Fruit fly (Drosophila melanogaster) whole organism, embryonic: Measurements from ENCODE around the gene Sema5c.
A peak's percentile ranks its signal among the peaks of the same experiment; 100 is the strongest.

Experiments used
- Aef1 ChIP-seq: fragments of 200-800 bp; sonication (Bioruptor generic); IDR thresholded peaks from 3 replicates; pipeline ENCODE4 v1.3.6; 2022; ENCODE audit warnings: missing biosample characterization, missing genetic modification characterization
- Asciz ChIP-seq: fragments of 200-800 bp; sonication (Bioruptor generic); optimal IDR thresholded peaks from 2 replicates; lab custom pipeline; 2017; ENCODE audit warnings: missing biosample characterization, mild to moderate bottlenecking, missing genetic modification characterization, missing genetic modification reagents
- B-H1 ChIP-seq: fragments of 200-800 bp; sonication (Bioruptor generic); IDR thresholded peaks from 3 replicates; pipeline ENCODE4 v1.3.6; 2022; ENCODE audit warnings: missing biosample characterization, missing genetic modification characterization
- Blimp-1 ChIP-seq: fragments of 200-800 bp; sonication (Bioruptor generic); optimal IDR thresholded peaks from 3 replicates; lab custom pipeline; 2018; ENCODE audit warnings: missing biosample characterization, missing genetic modification characterization, mild to moderate bottlenecking, moderate library complexity, missing genetic modification reagents
- Bteb2 ChIP-seq: fragments of 200-800 bp; sonication (Bioruptor generic); optimal IDR thresholded peaks from 2 replicates; lab custom pipeline; 2016; ENCODE audit warnings: missing biosample characterization, missing genetic modification characterization
- CG10462 ChIP-seq: fragments of 200-800 bp; sonication (Bioruptor generic); optimal IDR thresholded peaks from 2 replicates; lab custom pipeline; 2016; ENCODE audit warnings: missing biosample characterization, missing genetic modification characterization
- CG10543 ChIP-seq: fragments of 200-800 bp; sonication (Bioruptor generic); optimal IDR thresholded peaks from 3 replicates; lab custom pipeline; 2017; ENCODE audit warnings: missing biosample characterization, mild to moderate bottlenecking, missing genetic modification characterization, moderate library complexity
- CG10654 ChIP-seq: fragments of 200-800 bp; sonication (Bioruptor generic); optimal IDR thresholded peaks from 2 replicates; lab custom pipeline; 2016; ENCODE audit warnings: missing biosample characterization, missing genetic modification characterization
- CG11398 ChIP-seq: fragments of 200-800 bp; sonication (Bioruptor generic); optimal IDR thresholded peaks from 2 replicates; lab custom pipeline; 2016; ENCODE audit warnings: missing biosample characterization, missing genetic modification characterization
- CG12155 ChIP-seq: fragments of 200-800 bp; sonication (Bioruptor generic); optimal IDR thresholded peaks from 3 replicates; lab custom pipeline; 2016; ENCODE audit warnings: missing biosample characterization, missing genetic modification characterization
- CG12391 ChIP-seq: fragments of 200-800 bp; sonication (Bioruptor generic); optimal IDR thresholded peaks from 3 replicates; lab custom pipeline; 2018; ENCODE audit warnings: missing biosample characterization, mild to moderate bottlenecking, missing genetic modification characterization, moderate library complexity
- CG15479 ChIP-seq: fragments of 200-800 bp; sonication (Bioruptor generic); optimal IDR thresholded peaks from 3 replicates; lab custom pipeline; 2019; ENCODE audit warnings: missing biosample characterization, mild to moderate bottlenecking, missing genetic modification characterization, moderate library complexity
- CG1832 ChIP-seq: fragments of 200-800 bp; sonication (Bioruptor generic); optimal IDR thresholded peaks from 2 replicates; lab custom pipeline; 2017; ENCODE audit warnings: missing biosample characterization, mild to moderate bottlenecking, missing genetic modification characterization, inconsistent platforms
- CG32767 ChIP-seq: fragments of 200-800 bp; sonication (Bioruptor generic); IDR thresholded peaks from 2 replicates; pipeline ENCODE4 v1.3.6; 2022; ENCODE audit warnings: missing biosample characterization, missing genetic modification characterization
- CG34376 ChIP-seq: fragments of 200-800 bp; sonication (Bioruptor generic); optimal IDR thresholded peaks from 2 replicates; lab custom pipeline; 2018; ENCODE audit warnings: missing biosample characterization, mild to moderate bottlenecking, missing genetic modification characterization
- CG4282 ChIP-seq: fragments of 200-800 bp; sonication (Bioruptor generic); optimal IDR thresholded peaks from 2 replicates; lab custom pipeline; 2016; ENCODE audit warnings: missing biosample characterization, missing genetic modification characterization
- CG6175 ChIP-seq: fragments of 200-800 bp; sonication (Bioruptor generic); IDR thresholded peaks from 3 replicates; pipeline ENCODE4 v1.3.6; 2022; ENCODE audit warnings: missing biosample characterization, missing genetic modification characterization
- CG6683 ChIP-seq: fragments of 200-800 bp; sonication (Bioruptor generic); optimal IDR thresholded peaks from 2 replicates; lab custom pipeline; 2017; ENCODE audit warnings: missing biosample characterization, mild to moderate bottlenecking, missing genetic modification characterization, missing genetic modification reagents
- CG6791 ChIP-seq: fragments of 200-800 bp; sonication (Bioruptor generic); IDR thresholded peaks from 3 replicates; pipeline ENCODE4 v1.3.6; 2022; ENCODE audit warnings: missing biosample characterization, missing genetic modification characterization; ENCODE audit not compliant: partially characterized antibody
- CG9876 ChIP-seq: fragments of 200-800 bp; sonication (Bioruptor generic); optimal IDR thresholded peaks from 2 replicates; lab custom pipeline; 2016; ENCODE audit warnings: missing biosample characterization, missing genetic modification characterization
- Chrac-16 ChIP-seq: fragments of 200-800 bp; sonication (Bioruptor generic); optimal IDR thresholded peaks from 3 replicates; lab custom pipeline; 2016; ENCODE audit warnings: missing biosample characterization, missing genetic modification characterization
- Dbx ChIP-seq: fragments of 200-800 bp; sonication (Bioruptor generic); IDR thresholded peaks from 3 replicates; pipeline ENCODE4 v1.3.6; 2022; ENCODE audit warnings: missing biosample characterization, missing genetic modification characterization
- Dref ChIP-seq: fragments of 200-800 bp; sonication (Bioruptor generic); IDR thresholded peaks from 2 replicates; pipeline ENCODE4 v1.3.6; 2022; ENCODE audit warnings: missing biosample characterization, missing genetic modification characterization
- Ets65A ChIP-seq: fragments of 200-800 bp; sonication (Bioruptor generic); peaks from one replicate; lab custom pipeline; 2016; ENCODE audit warnings: missing biosample characterization, missing genetic modification characterization
- HHEX ChIP-seq: fragments of 200-800 bp; sonication (Bioruptor generic); optimal IDR thresholded peaks from 3 replicates; lab custom pipeline; 2017; ENCODE audit warnings: missing biosample characterization, mild to moderate bottlenecking, missing genetic modification characterization, missing genetic modification reagents
- Hr3 ChIP-seq: fragments of 200-800 bp; sonication (Bioruptor generic); optimal IDR thresholded peaks from 3 replicates; lab custom pipeline; 2016; ENCODE audit warnings: missing biosample characterization, missing genetic modification characterization
- NfI ChIP-seq: fragments of 200-800 bp; sonication (Bioruptor generic); optimal IDR thresholded peaks from 3 replicates; lab custom pipeline; 2018; ENCODE audit warnings: missing biosample characterization, mild to moderate bottlenecking, missing genetic modification characterization, moderate library complexity
- Stat92E ChIP-seq, 3 experiments: fragments of >200 bp in 2 of 3; fragments of 200-800 bp in 1 of 3; sonication (Bioruptor generic) in 1 of 3; optimal IDR thresholded peaks; 2 replicates each; lab custom pipeline; 2017 to 2019; ENCODE audit warnings: missing biosample characterization in 3 of 3, missing genetic modification characterization in 3 of 3, mild to moderate bottlenecking in 1 of 3, moderate library complexity in 1 of 3
- ap ChIP-seq: fragments of 200-800 bp; sonication (Bioruptor generic); IDR thresholded peaks from 2 replicates; pipeline ENCODE4 v1.3.6; 2022; ENCODE audit warnings: missing biosample characterization, missing genetic modification characterization
- ara ChIP-seq: fragments of 200-800 bp; sonication (Bioruptor generic); IDR thresholded peaks from 2 replicates; pipeline ENCODE4 v1.3.6; 2022; ENCODE audit warnings: missing biosample characterization, missing genetic modification characterization
- bcd ChIP-seq: fragments of 200-800 bp; sonication (Bioruptor generic); optimal IDR thresholded peaks from 2 replicates; lab custom pipeline; 2017; ENCODE audit warnings: missing biosample characterization, mild to moderate bottlenecking, missing genetic modification characterization
- bowl ChIP-seq: fragments of 200-800 bp; sonication (Bioruptor generic); IDR thresholded peaks from 2 replicates; pipeline ENCODE4 v1.3.6; 2022; ENCODE audit warnings: missing biosample characterization, missing genetic modification characterization
- br ChIP-seq: fragments of >200 bp; optimal IDR thresholded peaks from 2 replicates; lab custom pipeline; 2017
- crp ChIP-seq, 2 experiments: fragments of 200-800 bp; sonication (Bioruptor generic); optimal IDR thresholded peaks; 2 replicates in 1 of 2; 3 replicates in 1 of 2; lab custom pipeline; 2017; ENCODE audit warnings: missing biosample characterization in 2 of 2, missing genetic modification characterization in 2 of 2, mild to moderate bottlenecking in 1 of 2, moderate library complexity in 1 of 2
- gem ChIP-seq: fragments of 200-800 bp; sonication (Bioruptor generic); optimal IDR thresholded peaks from 2 replicates; lab custom pipeline; 2019; ENCODE audit warnings: missing biosample characterization, mild to moderate bottlenecking, missing genetic modification characterization, moderate library complexity
- grau ChIP-seq: fragments of 200-800 bp; optimal IDR thresholded peaks from 3 replicates; lab custom pipeline; 2019; ENCODE audit warnings: missing biosample characterization, mild to moderate bottlenecking, missing genetic modification characterization, moderate library complexity
- h ChIP-seq: fragments of >200 bp; optimal IDR thresholded peaks from 2 replicates; lab custom pipeline; 2017
- her ChIP-seq: fragments of 200-800 bp; sonication (Bioruptor generic); optimal IDR thresholded peaks from 2 replicates; lab custom pipeline; 2016; ENCODE audit warnings: missing biosample characterization, missing genetic modification characterization
- otp ChIP-seq: fragments of 200-800 bp; sonication (Bioruptor generic); IDR thresholded peaks from 3 replicates; pipeline ENCODE4, ENCODE4 v1.3.6; 2022; ENCODE audit warnings: missing biosample characterization, missing genetic modification characterization
- pan ChIP-seq, 4 experiments: fragments of >200 bp in 3 of 4; fragments of 200-800 bp in 1 of 4; sonication (Bioruptor generic) in 1 of 4; optimal IDR thresholded peaks in 3 of 4; IDR thresholded peaks in 1 of 4; 2 replicates each; pipeline versions ENCODE4 v1.3.6 to Lab custom; 2017 to 2022; ENCODE audit warnings: missing biosample characterization in 2 of 4, missing genetic modification characterization in 2 of 4, mixed read lengths in 1 of 4
- sens ChIP-seq: fragments of 200-800 bp; sonication (Bioruptor generic); peaks from one replicate; lab custom pipeline; 2016; ENCODE audit warnings: missing biosample characterization, missing genetic modification characterization
- seq ChIP-seq: fragments of 200-800 bp; sonication (Bioruptor generic); IDR thresholded peaks from 2 replicates; pipeline ENCODE4 v1.3.6; 2022; ENCODE audit warnings: missing biosample characterization, missing genetic modification characterization
- slou ChIP-seq: fragments of 200-800 bp; sonication (Bioruptor generic); optimal IDR thresholded peaks from 3 replicates; lab custom pipeline; 2016; ENCODE audit warnings: missing biosample characterization, missing genetic modification characterization
- sqz ChIP-seq: fragments of 200-800 bp; sonication (Bioruptor generic); optimal IDR thresholded peaks from 3 replicates; lab custom pipeline; 2018; ENCODE audit warnings: missing biosample characterization, mild to moderate bottlenecking, missing genetic modification characterization
- usp ChIP-seq: fragments of >200 bp; optimal IDR thresholded peaks from 2 replicates; lab custom pipeline; 2017; ENCODE audit warnings: missing biosample characterization, missing genetic modification characterization
- vnd ChIP-seq: fragments of 200-800 bp; sonication (Bioruptor generic); IDR thresholded peaks from 3 replicates; pipeline ENCODE4 v1.3.6; 2022; ENCODE audit warnings: missing biosample characterization, missing genetic modification characterization; ENCODE audit not compliant: partially characterized antibody
- wdn ChIP-seq: fragments of 200-800 bp; sonication (Bioruptor generic); IDR thresholded peaks from 2 replicates; pipeline ENCODE4 v1.3.6; 2022; ENCODE audit warnings: missing biosample characterization, missing genetic modification characterization
- yki ChIP-seq: fragments of >200 bp; optimal IDR thresholded peaks from 3 replicates; lab custom pipeline; 2018
- z ChIP-seq: fragments of 200-800 bp; sonication (Bioruptor generic); IDR thresholded peaks from 3 replicates; pipeline ENCODE4 v1.3.6; 2022; ENCODE audit warnings: missing biosample characterization, missing genetic modification characterization

The Sema5c gene

DNA sequence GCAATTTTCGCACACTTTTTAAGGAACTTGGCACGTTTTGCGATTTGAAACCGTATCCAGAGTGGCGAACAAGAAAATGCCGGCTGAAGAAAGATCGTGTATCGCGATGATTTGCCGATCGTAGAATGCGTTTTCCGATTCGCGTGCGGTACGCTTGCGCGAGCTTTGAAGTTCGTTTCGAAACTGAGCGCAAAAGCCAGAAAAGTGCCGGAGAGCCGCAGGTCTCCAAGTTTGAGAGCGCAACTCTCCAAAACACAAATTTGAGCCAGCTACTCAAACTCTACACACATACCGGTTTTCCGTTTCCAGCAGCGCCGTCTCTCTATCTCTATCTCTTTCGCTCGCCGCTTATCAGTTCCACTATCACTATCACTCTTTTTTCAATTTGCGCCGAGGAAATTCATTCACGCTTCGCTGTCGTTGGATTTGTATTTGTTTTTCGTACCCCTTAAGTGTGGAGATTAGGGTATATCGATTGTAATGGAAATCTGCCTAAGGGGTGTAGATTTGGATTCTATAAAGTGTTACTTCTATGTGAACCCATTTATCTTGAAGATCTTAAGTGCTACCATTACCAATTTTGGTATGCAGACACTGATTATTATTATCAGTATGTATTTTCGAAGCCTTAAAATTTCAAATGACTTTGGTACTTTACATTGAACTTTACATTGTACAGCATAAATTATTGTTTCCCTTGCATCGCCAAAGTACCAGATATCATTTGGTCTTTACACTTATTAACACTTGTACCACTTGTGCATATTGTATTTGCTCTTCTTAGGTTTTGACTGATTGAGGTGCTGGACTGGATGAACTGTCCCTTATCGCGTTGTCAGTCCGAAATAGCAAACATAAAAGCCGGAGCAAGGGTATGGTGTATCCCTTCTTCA, 25.1 kb downstream of the Sema5c start (continued):
- no peak; the same call in 1 of the 2 replicates for TF ChIP-seq CG32767
- TF ChIP-seq bowl = no peak
- peak; percentile 57; the same call in 1 of the 2 replicates for TF ChIP-seq seq (GFP tag; lab: Robert Waterston, UW)
- TF ChIP-seq CG15479 = peak; percentile 74
- peak in 1 of 2 experiments; percentile 13 for TF ChIP-seq crp (GFP tag; optimal IDR thresholded peaks at IDR 0.05; lab: Kevin White, UChicago)
- no peak for TF ChIP-seq vnd (GFP tag; lab: Robert Waterston, UW)
- peak; percentile 8 for TF ChIP-seq NfI
- TF ChIP-seq otp (GFP tag; lab: Robert Waterston, UW) = no peak
- TF ChIP-seq slou (GFP tag; lab: Kevin White, UChicago) = no peak
- TF ChIP-seq her (GFP tag; lab: Kevin White, UChicago) = peak; percentile 24
- peak; percentile 17 for TF ChIP-seq CG6683 (GFP tag; lab: Kevin White, UChicago)
- TF ChIP-seq sqz (GFP tag; lab: Kevin White, UChicago) = peak; percentile 55
- TF ChIP-seq Ets65A (GFP tag; lab: Kevin White, UChicago) = peak; percentile 97
- no peak for TF ChIP-seq CG6175 (GFP tag; lab: Robert Waterston, UW)
- TF ChIP-seq yki = no peak
- peak; percentile 70 for TF ChIP-seq bcd (GFP tag; lab: Kevin White, UChicago)
- no peak for TF ChIP-seq br
- TF ChIP-seq Stat92E (GFP tag; optimal IDR thresholded peaks at IDR 0.05; lab: Kevin White, UChicago) = no peak
- TF ChIP-seq sens = peak; percentile 97
- peak; percentile 69 for TF ChIP-seq Asciz (GFP tag; lab: Kevin White, UChicago)
- no peak for TF ChIP-seq CG4282
- TF ChIP-seq Hr3 = peak; percentile 67
- peak; percentile 77 for TF ChIP-seq CG10543 (GFP tag; lab: Kevin White, UChicago)
- peak; percentile 48 for TF ChIP-seq B-H1
- no peak for TF ChIP-seq Dref (GFP tag; lab: Robert Waterston, UW)
- TF ChIP-seq gem = peak; percentile 89
- TF ChIP-seq pan (optimal IDR thresholded peaks at IDR 0.05; lab: Kevin White, UChicago) = peak in 1 of 2 experiments; percentile 64
- TF ChIP-seq pan (GFP tag; optimal IDR thresholded peaks at IDR 0.05 in 1 of 2, IDR thresholded peaks at IDR 0.05 in 1 of 2) = peak in 1 of 2 experiments; percentile 60
- TF ChIP-seq Blimp-1 (GFP tag; lab: Kevin White, UChicago) = peak; percentile 83
- peak; percentile 61 for TF ChIP-seq CG34376 (GFP tag; lab: Kevin White, UChicago)
- TF ChIP-seq Aef1 (GFP tag; lab: Robert Waterston, UW) = peak; percentile 57; the same call in 2 of the 3 replicates
- TF ChIP-seq CG10654 (GFP tag; lab: Kevin White, UChicago) = peak; percentile 32
- peak; percentile 26 for TF ChIP-seq Bteb2
- TF ChIP-seq CG10462 (GFP tag; lab: Kevin White, UChicago) = peak; percentile 34
- TF ChIP-seq z (GFP tag; lab: Robert Waterston, UW) = peak; percentile 64; the same call in 1 of the 3 replicates
- TF ChIP-seq grau = peak; percentile 68
- peak; percentile 64 for TF ChIP-seq CG12155
- TF ChIP-seq wdn (GFP tag; lab: Robert Waterston, UW) = no peak
- TF ChIP-seq h (lab: Kevin White, UChicago) = no peak
- peak; percentile 73 for TF ChIP-seq CG12391
- peak; percentile 63 for TF ChIP-seq CG11398 (GFP tag; lab: Kevin White, UChicago)
- TF ChIP-seq CG9876 = peak; percentile 2
- TF ChIP-seq ara (GFP tag; lab: Robert Waterston, UW) = peak; percentile 18; the same call in 1 of the 2 replicates
- 0 out of 3 replicates have a peak, but pooled peaks have one; percentile 19 for TF ChIP-seq Dbx (GFP tag; lab: Robert Waterston, UW)
- TF ChIP-seq ap (GFP tag; lab: Robert Waterston, UW) = no peak
- TF ChIP-seq CG6791 = peak; percentile 51; the same call in 1 of the 3 replicates
- TF ChIP-seq usp (GFP tag; lab: Kevin White, UChicago) = no peak
- TF ChIP-seq CG1832 (GFP tag; lab: Kevin White, UChicago) = no peak
- TF ChIP-seq Chrac-16 (GFP tag; lab: Kevin White, UChicago) = peak; percentile 61
- TF ChIP-seq HHEX (GFP tag; lab: Kevin White, UChicago) = peak; percentile 76
